Fruit fly (Drosophila melanogaster) whole organism, prepupa: ENCODE measurements around the gene fliI.
A peak's percentile ranks its signal among the peaks of the same experiment; 100 is the strongest.

ENCODE experiments used
- CG10631 ChIP-seq: fragments of 200-800 bp; sonication (Bioruptor generic); optimal IDR thresholded peaks from 2 replicates; lab custom pipeline; 2016; ENCODE audit warnings: missing biosample characterization, missing genetic modification characterization
- CG10669 ChIP-seq: fragments of 200-800 bp; sonication (Bioruptor generic); optimal IDR thresholded peaks from 3 replicates; lab custom pipeline; 2018; ENCODE audit warnings: missing biosample characterization, mild to moderate bottlenecking, missing genetic modification characterization, moderate library complexity
- CG11762 ChIP-seq: fragments of 200-800 bp; sonication (Bioruptor generic); optimal IDR thresholded peaks from 3 replicates; lab custom pipeline; 2016; ENCODE audit warnings: missing biosample characterization, missing genetic modification characterization; ENCODE audit not compliant: insufficient read depth
- CG11902 ChIP-seq: fragments of 200-800 bp; sonication (Bioruptor generic); optimal IDR thresholded peaks from 3 replicates; lab custom pipeline; 2016; ENCODE audit warnings: missing biosample characterization, missing genetic modification characterization
- CG15336 ChIP-seq: fragments of 200-800 bp; sonication (Bioruptor generic); IDR thresholded peaks from 2 replicates; pipeline ENCODE4 v1.3.6; 2022; ENCODE audit warnings: missing biosample characterization, missing genetic modification characterization
- CG1621 ChIP-seq: fragments of 200-800 bp; sonication (Bioruptor generic); optimal IDR thresholded peaks from 3 replicates; lab custom pipeline; 2018; ENCODE audit warnings: missing biosample characterization, mild to moderate bottlenecking, missing genetic modification characterization
- CG16779 ChIP-seq: fragments of 200-800 bp; sonication (Bioruptor generic); optimal IDR thresholded peaks from 3 replicates; lab custom pipeline; 2017; ENCODE audit warnings: missing biosample characterization, mild to moderate bottlenecking, missing genetic modification characterization
- CG3032 ChIP-seq: fragments of 200-800 bp; optimal IDR thresholded peaks from 2 replicates; lab custom pipeline; 2019; ENCODE audit warnings: missing biosample characterization, mild to moderate bottlenecking, missing genetic modification characterization, moderate library complexity
- CG31627 ChIP-seq: fragments of 200-800 bp; sonication (Bioruptor generic); optimal IDR thresholded peaks from 3 replicates; lab custom pipeline; 2016; ENCODE audit warnings: missing biosample characterization, missing genetic modification characterization
- CG32006 ChIP-seq: fragments of 200-800 bp; sonication (Bioruptor generic); optimal IDR thresholded peaks from 3 replicates; lab custom pipeline; 2017; ENCODE audit warnings: missing biosample characterization, mild to moderate bottlenecking, missing genetic modification characterization
- CG3919 ChIP-seq: fragments of 200-800 bp; sonication (Bioruptor generic); optimal IDR thresholded peaks from 3 replicates; lab custom pipeline; 2016; ENCODE audit warnings: missing biosample characterization, missing genetic modification characterization
- CG4318 ChIP-seq: fragments of 200-800 bp; sonication (Bioruptor generic); optimal IDR thresholded peaks from 3 replicates; lab custom pipeline; 2017; ENCODE audit warnings: missing biosample characterization, mild to moderate bottlenecking, missing genetic modification characterization
- CG6163 ChIP-seq: fragments of 200-800 bp; sonication (Bioruptor generic); IDR thresholded peaks from 3 replicates; pipeline ENCODE4 v1.3.6; 2022; ENCODE audit warnings: missing biosample characterization, missing genetic modification characterization
- CG6276 ChIP-seq: fragments of 200-800 bp; sonication (Bioruptor generic); optimal IDR thresholded peaks from 2 replicates; lab custom pipeline; 2017; ENCODE audit warnings: missing biosample characterization, mild to moderate bottlenecking, missing genetic modification characterization
- CG6792 ChIP-seq: fragments of 200-800 bp; sonication (Bioruptor generic); optimal IDR thresholded peaks from 3 replicates; lab custom pipeline; 2016; ENCODE audit warnings: missing biosample characterization, missing genetic modification characterization
- CG6808 ChIP-seq: fragments of 200-800 bp; sonication (Bioruptor generic); optimal IDR thresholded peaks from 3 replicates; lab custom pipeline; 2017; ENCODE audit warnings: missing biosample characterization, missing genetic modification characterization, mild to moderate bottlenecking, moderate library complexity, missing genetic modification reagents
- CG6854 ChIP-seq: fragments of 200-800 bp; sonication (Bioruptor generic); optimal IDR thresholded peaks from 2 replicates; lab custom pipeline; 2017; ENCODE audit warnings: missing biosample characterization, mild to moderate bottlenecking, missing genetic modification characterization
- CG7368 ChIP-seq: fragments of 200-800 bp; sonication (Bioruptor generic); optimal IDR thresholded peaks from 3 replicates; lab custom pipeline; 2016; ENCODE audit warnings: missing biosample characterization, missing genetic modification characterization
- CG8119 ChIP-seq: fragments of 200-800 bp; sonication (Bioruptor generic); IDR thresholded peaks from 3 replicates; pipeline ENCODE4 v1.3.6; 2022; ENCODE audit warnings: missing biosample characterization, missing genetic modification characterization
- CG8319 ChIP-seq: fragments of 200-800 bp; sonication (Bioruptor generic); optimal IDR thresholded peaks from 3 replicates; lab custom pipeline; 2016; ENCODE audit warnings: missing biosample characterization, missing genetic modification characterization
- CG8632 ChIP-seq: fragments of 200-800 bp; sonication (Bioruptor generic); optimal IDR thresholded peaks from 3 replicates; lab custom pipeline; 2016; ENCODE audit warnings: missing biosample characterization, missing genetic modification characterization
- CG9139 ChIP-seq: fragments of 200-800 bp; sonication (Bioruptor generic); optimal IDR thresholded peaks from 3 replicates; lab custom pipeline; 2017; ENCODE audit warnings: missing biosample characterization, mild to moderate bottlenecking, missing genetic modification characterization
- Eip75B ChIP-seq: fragments of 200-800 bp; sonication (Bioruptor generic); optimal IDR thresholded peaks from 3 replicates; lab custom pipeline; 2016; ENCODE audit warnings: missing biosample characterization, missing genetic modification characterization
- Eip78C ChIP-seq: fragments of 200-800 bp; sonication (Bioruptor generic); peaks from one replicate; lab custom pipeline; 2016; ENCODE audit warnings: missing biosample characterization, missing genetic modification characterization
- Eip93F ChIP-seq: fragments of 200-800 bp; sonication (Bioruptor generic); optimal IDR thresholded peaks from 2 replicates; lab custom pipeline; 2016; ENCODE audit warnings: missing biosample characterization, mild to moderate bottlenecking, missing genetic modification characterization
- Gug ChIP-seq: fragments of 200-800 bp; sonication (Bioruptor generic); IDR thresholded peaks from 2 replicates; pipeline ENCODE4 v1.3.6; 2022; ENCODE audit warnings: missing biosample characterization, missing genetic modification characterization
- Hr39 ChIP-seq: fragments of 200-800 bp; sonication (Bioruptor generic); optimal IDR thresholded peaks from 2 replicates; lab custom pipeline; 2016; ENCODE audit warnings: missing biosample characterization, missing genetic modification characterization
- Hr4 ChIP-seq: fragments of 200-800 bp; sonication (Bioruptor generic); optimal IDR thresholded peaks from 3 replicates; lab custom pipeline; 2016; ENCODE audit warnings: missing biosample characterization, missing genetic modification characterization
- Met ChIP-seq: fragments of 200-800 bp; sonication (Bioruptor generic); optimal IDR thresholded peaks from 3 replicates; lab custom pipeline; 2016; ENCODE audit warnings: missing biosample characterization, missing genetic modification characterization
- OdsH ChIP-seq: fragments of 200-800 bp; sonication (Bioruptor generic); optimal IDR thresholded peaks from 3 replicates; lab custom pipeline; 2016; ENCODE audit warnings: missing biosample characterization, missing genetic modification characterization
- Sox14 ChIP-seq: fragments of 200-800 bp; sonication (Bioruptor generic); optimal IDR thresholded peaks from 3 replicates; lab custom pipeline; 2016; ENCODE audit warnings: missing biosample characterization, missing genetic modification characterization
- Sox15 ChIP-seq: fragments of 200-800 bp; sonication (Bioruptor generic); optimal IDR thresholded peaks from 3 replicates; lab custom pipeline; 2016; ENCODE audit warnings: missing biosample characterization, missing genetic modification characterization
- achi ChIP-seq: fragments of 200-800 bp; sonication (Bioruptor generic); optimal IDR thresholded peaks from 3 replicates; lab custom pipeline; 2016; ENCODE audit warnings: missing biosample characterization, missing genetic modification characterization
- acj6 ChIP-seq: fragments of 200-800 bp; sonication (Bioruptor generic); optimal IDR thresholded peaks from 3 replicates; lab custom pipeline; 2016; ENCODE audit warnings: missing biosample characterization, missing genetic modification characterization
- cyc ChIP-seq: fragments of 200-800 bp; sonication (Bioruptor generic); optimal IDR thresholded peaks from 3 replicates; lab custom pipeline; 2016; ENCODE audit warnings: missing biosample characterization, missing genetic modification characterization
- dsx ChIP-seq: fragments of 200-800 bp; optimal IDR thresholded peaks from 3 replicates; lab custom pipeline; 2019; ENCODE audit warnings: missing biosample characterization, mild to moderate bottlenecking, missing genetic modification characterization, moderate library complexity; ENCODE audit not compliant: poor library complexity, severe bottlenecking
- eg ChIP-seq: fragments of 200-800 bp; sonication (Bioruptor generic); IDR thresholded peaks from 3 replicates; pipeline ENCODE4 v1.3.6; 2022; ENCODE audit warnings: missing biosample characterization, missing genetic modification characterization
- esn ChIP-seq: fragments of 200-800 bp; sonication (Bioruptor generic); optimal IDR thresholded peaks from 2 replicates; lab custom pipeline; 2016; ENCODE audit warnings: missing biosample characterization, mild to moderate bottlenecking, missing genetic modification characterization, moderate library complexity
- fkh ChIP-seq: fragments of 200-800 bp; sonication (Bioruptor generic); optimal IDR thresholded peaks from 3 replicates; lab custom pipeline; 2017; ENCODE audit warnings: missing biosample characterization, mild to moderate bottlenecking, missing genetic modification characterization, moderate library complexity
- lz ChIP-seq: fragments of 200-800 bp; sonication (Bioruptor generic); optimal IDR thresholded peaks from 3 replicates; lab custom pipeline; 2016; ENCODE audit warnings: missing biosample characterization, missing genetic modification characterization
- net ChIP-seq: fragments of 200-800 bp; sonication (Bioruptor generic); optimal IDR thresholded peaks from 3 replicates; lab custom pipeline; 2016; ENCODE audit warnings: missing biosample characterization, missing genetic modification characterization
- salr ChIP-seq, 2 experiments: fragments of 200-800 bp; sonication (Bioruptor generic); optimal IDR thresholded peaks; 3 replicates each; lab custom pipeline; 2016 to 2018; ENCODE audit warnings: missing biosample characterization in 2 of 2, missing genetic modification characterization in 2 of 2, mild to moderate bottlenecking in 1 of 2
- spab ChIP-seq: fragments of 200-800 bp; sonication (Bioruptor generic); optimal IDR thresholded peaks from 2 replicates; lab custom pipeline; 2017; ENCODE audit warnings: missing biosample characterization, mild to moderate bottlenecking, missing genetic modification characterization, missing genetic modification reagents
- ss ChIP-seq, 2 experiments: fragments of 200-800 bp; sonication (Bioruptor generic); optimal IDR thresholded peaks; 2 replicates in 1 of 2; 3 replicates in 1 of 2; lab custom pipeline; 2017 to 2018; ENCODE audit warnings: mild to moderate bottlenecking in 2 of 2, missing biosample characterization in 2 of 2, missing genetic modification characterization in 2 of 2, moderate library complexity in 1 of 2
- svp ChIP-seq: fragments of 200-800 bp; sonication (Bioruptor generic); peaks from one replicate; lab custom pipeline; 2016; ENCODE audit warnings: missing biosample characterization, missing genetic modification characterization
- topi ChIP-seq: fragments of 200-800 bp; sonication (Bioruptor generic); optimal IDR thresholded peaks from 3 replicates; lab custom pipeline; 2016; ENCODE audit warnings: missing biosample characterization, missing genetic modification characterization
- vri ChIP-seq: fragments of 200-800 bp; sonication (Bioruptor generic); optimal IDR thresholded peaks from 3 replicates; lab custom pipeline; 2016; ENCODE audit warnings: missing biosample characterization, mild to moderate bottlenecking, missing genetic modification characterization

Gene fliI

dm6 chrX:21373659-21374426 lies 34.3 kb downstream of the fliI start, which contains the start of gene slgA:
TSS of gene slgA (plus strand) at chrX:21374002.
- no peak for TF ChIP-seq vri (GFP tag; lab: Kevin White, UChicago)
- TF ChIP-seq Hr39 (GFP tag; lab: Kevin White, UChicago) = peak; percentile 36
- no peak for TF ChIP-seq svp
- TF ChIP-seq Hr4 (GFP tag; lab: Kevin White, UChicago) = no peak
- TF ChIP-seq CG6808 = no peak
- no peak for TF ChIP-seq CG3032 (tag; lab: Kevin White, UChicago)
- TF ChIP-seq salr (GFP tag; optimal IDR thresholded peaks at IDR 0.05; lab: Kevin White, UChicago) = no peak
- no peak for TF ChIP-seq Gug (GFP tag; lab: Robert Waterston, UW)
- TF ChIP-seq fkh (GFP tag; lab: Kevin White, UChicago) = no peak
- TF ChIP-seq Met (GFP tag; lab: Kevin White, UChicago) = peak; percentile 29
- peak; percentile 4 for TF ChIP-seq CG10669 (GFP tag; lab: Kevin White, UChicago)
- TF ChIP-seq Eip78C = peak; percentile 1
- peak; percentile 6; the same call in 1 of the 2 replicates for TF ChIP-seq CG15336 (GFP tag; lab: Robert Waterston, UW)
- no peak for TF ChIP-seq ss (GFP tag; optimal IDR thresholded peaks at IDR 0.05; lab: Kevin White, UChicago)
- TF ChIP-seq CG9139 (GFP tag; lab: Kevin White, UChicago) = no peak
- TF ChIP-seq CG6854 (GFP tag; lab: Kevin White, UChicago) = peak; percentile 23
- TF ChIP-seq CG7368 = peak; percentile 33
- peak; percentile 39 for TF ChIP-seq topi (GFP tag; lab: Kevin White, UChicago)
- peak; percentile 9 for TF ChIP-seq Eip75B (GFP tag; lab: Kevin White, UChicago)
- TF ChIP-seq CG11902 (GFP tag; lab: Kevin White, UChicago) = peak; percentile 8
- TF ChIP-seq acj6 = no peak
- TF ChIP-seq lz (GFP tag; lab: Kevin White, UChicago) = peak; percentile 31
- peak; percentile 14 for TF ChIP-seq esn (GFP tag; lab: Kevin White, UChicago)
- peak; percentile 7 for TF ChIP-seq CG3919 (GFP tag; lab: Kevin White, UChicago)
- TF ChIP-seq Sox14 (GFP tag; lab: Kevin White, UChicago) = peak; percentile 40
- no peak for TF ChIP-seq CG6792
- no peak for TF ChIP-seq spab (GFP tag; lab: Kevin White, UChicago)
- peak; percentile 45 for TF ChIP-seq CG31627 (GFP tag; lab: Kevin White, UChicago)
- TF ChIP-seq CG1621 = no peak
- TF ChIP-seq net (GFP tag; lab: Kevin White, UChicago) = no peak
- no peak for TF ChIP-seq achi (GFP tag; lab: Kevin White, UChicago)
- TF ChIP-seq CG11762 (GFP tag; lab: Kevin White, UChicago) = no peak
- peak; percentile 11 for TF ChIP-seq CG8319 (GFP tag; lab: Kevin White, UChicago)
- TF ChIP-seq eg (GFP tag; lab: Robert Waterston, UW) = 0 out of 3 replicates have a peak, but pooled peaks have one; percentile 12
- TF ChIP-seq CG32006 (GFP tag; lab: Kevin White, UChicago) = no peak
- TF ChIP-seq CG10631 (GFP tag; lab: Kevin White, UChicago) = peak; percentile 26
- peak; percentile 43 for TF ChIP-seq cyc (GFP tag; lab: Kevin White, UChicago)

DNA sequence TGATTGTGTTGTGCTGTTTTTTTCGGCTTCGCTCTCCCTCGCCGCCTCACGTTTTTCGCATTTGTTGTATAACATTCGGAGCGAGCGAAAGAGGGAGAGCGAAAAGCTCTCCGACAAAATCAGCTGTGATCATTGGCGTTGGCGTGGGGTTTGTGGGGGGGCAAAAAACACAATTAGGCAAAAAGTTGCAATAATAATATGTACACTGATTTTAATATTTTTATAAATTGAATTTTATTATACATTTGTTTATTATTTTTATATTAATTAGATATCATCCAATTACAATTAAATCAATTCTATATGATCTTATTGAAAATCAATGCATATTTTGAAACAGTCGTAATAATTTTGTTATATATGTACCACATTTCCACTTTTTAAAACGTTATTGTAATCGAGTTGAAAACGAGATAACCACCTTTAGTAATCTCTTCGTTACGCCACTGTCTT lies 36.1 kb downstream of the fliI start:
- peak; percentile 74 for TF ChIP-seq CG8632
- TF ChIP-seq CG3919 (GFP tag; lab: Kevin White, UChicago) = peak; percentile 66
- TF ChIP-seq ss (GFP tag; optimal IDR thresholded peaks at IDR 0.05; lab: Kevin White, UChicago) = peak in 1 of 2 experiments; percentile 36
- TF ChIP-seq CG6792 = peak; percentile 54
- peak; percentile 41 for TF ChIP-seq Met (GFP tag; lab: Kevin White, UChicago)
- peak; percentile 11 for TF ChIP-seq cyc (GFP tag; lab: Kevin White, UChicago)
- peak; percentile 78 for TF ChIP-seq CG32006 (GFP tag; lab: Kevin White, UChicago)
- TF ChIP-seq Sox15 = no peak
- TF ChIP-seq Eip93F (GFP tag; lab: Kevin White, UChicago) = peak; percentile 1
- TF ChIP-seq vri (GFP tag; lab: Kevin White, UChicago) = peak; percentile 78
- peak; percentile 35 for TF ChIP-seq dsx (GFP tag; lab: Kevin White, UChicago)
- TF ChIP-seq CG10631 (GFP tag; lab: Kevin White, UChicago) = peak; percentile 63
- TF ChIP-seq CG8319 (GFP tag; lab: Kevin White, UChicago) = peak; percentile 36
- peak; percentile 60 for TF ChIP-seq OdsH (GFP tag; lab: Kevin White, UChicago)
- peak; percentile 15 for TF ChIP-seq CG16779
- peak; percentile 65 for TF ChIP-seq CG6276 (GFP tag; lab: Kevin White, UChicago)
- peak; percentile 74 for TF ChIP-seq CG8119 (GFP tag; lab: Robert Waterston, UW)
- peak; percentile 38 for TF ChIP-seq lz (GFP tag; lab: Kevin White, UChicago)
- TF ChIP-seq CG6163 (GFP tag; lab: Robert Waterston, UW) = peak; percentile 48; the same call in 2 of the 3 replicates
- peak; percentile 60 for TF ChIP-seq CG4318 (GFP tag; lab: Kevin White, UChicago)
- TF ChIP-seq Sox14 (GFP tag; lab: Kevin White, UChicago) = no peak
- TF ChIP-seq CG7368 = peak; percentile 46
- TF ChIP-seq CG10669 (GFP tag; lab: Kevin White, UChicago) = peak; percentile 50
